Fruit fly (Drosophila melanogaster) Kc167 (cell line): Measurements from ENCODE around the gene CG15014.

Experiments used
- Myc ChIP-seq: fragments of >200 bp; optimal IDR thresholded peaks from 2 replicates; lab custom pipeline; 2017; ENCODE audit warnings: missing external identifiers
- Sin3A ChIP-seq: fragments of >200 bp; optimal IDR thresholded peaks from 2 replicates; lab custom pipeline; 2018; ENCODE audit warnings: missing external identifiers
- h ChIP-seq: fragments of >200 bp; optimal IDR thresholded peaks from 3 replicates; lab custom pipeline; 2018; ENCODE audit warnings: missing external identifiers
- insv ChIP-seq: fragments of >200 bp; optimal IDR thresholded peaks from 3 replicates; lab custom pipeline; 2018; ENCODE audit warnings: missing external identifiers
- psq ChIP-seq: fragments of >200 bp; optimal IDR thresholded peaks from 2 replicates; lab custom pipeline; 2017; ENCODE audit warnings: missing external identifiers
- ttk ChIP-seq: sonication (Bioruptor generic); optimal IDR thresholded peaks from 2 replicates; lab custom pipeline; 2017; ENCODE audit warnings: missing external identifiers

The CG15014 gene

DNA sequence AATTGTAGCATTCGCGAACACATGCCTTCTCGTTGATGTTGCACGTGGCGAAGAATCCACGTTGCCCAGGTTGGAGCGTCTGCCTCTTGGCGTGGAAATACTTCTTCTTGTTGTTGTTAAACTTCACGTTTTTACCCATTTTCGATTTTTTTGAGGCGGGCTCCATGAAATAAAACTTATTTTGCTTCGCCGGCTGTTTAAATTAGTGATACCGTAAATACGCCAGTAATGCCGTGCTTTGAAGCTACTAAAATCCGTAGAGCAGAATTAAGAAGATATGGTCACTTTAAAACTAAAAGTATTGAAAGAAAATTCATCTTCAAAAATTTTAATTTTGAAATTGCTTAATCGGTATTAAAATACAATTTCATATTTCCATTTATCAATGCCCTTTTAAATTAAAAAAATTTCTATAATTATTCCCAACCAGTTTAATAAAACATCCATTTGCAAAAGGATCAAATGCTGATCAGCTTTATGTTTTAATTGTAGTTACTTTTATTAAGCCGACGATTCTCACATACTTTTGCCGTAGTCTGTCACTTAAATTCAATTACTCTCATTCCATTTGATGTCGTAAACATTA, at the start of gene CG15014:
TSS of gene CG15014 (minus strand) at position 228 of the 586 bp plus-strand sequence.
- TF ChIP-seq ttk (lab: Kevin White, UChicago) (no peak), h (lab: Kevin White, UChicago) (no peak), insv (lab: Kevin White, UChicago) (no peak), Sin3A (lab: Kevin White, UChicago) (no peak), psq (lab: Kevin White, UChicago) (no peak), Myc (lab: Kevin White, UChicago) (no peak)

dm6 chr3L:4367339-4367738, 45.3 kb upstream of the CG15014 start, which contains the start of gene CG11342:
Gene CG11342 (minus strand): TSS chr3L:4367458.
- TF ChIP-seq Sin3A (lab: Kevin White, UChicago), result no peak
- no peak for TF ChIP-seq Myc (lab: Kevin White, UChicago)
- no peak for TF ChIP-seq ttk (lab: Kevin White, UChicago)
- TF ChIP-seq psq (lab: Kevin White, UChicago), result no peak
- no peak for TF ChIP-seq insv (lab: Kevin White, UChicago)
- TF ChIP-seq h (lab: Kevin White, UChicago), result no peak

DNA sequence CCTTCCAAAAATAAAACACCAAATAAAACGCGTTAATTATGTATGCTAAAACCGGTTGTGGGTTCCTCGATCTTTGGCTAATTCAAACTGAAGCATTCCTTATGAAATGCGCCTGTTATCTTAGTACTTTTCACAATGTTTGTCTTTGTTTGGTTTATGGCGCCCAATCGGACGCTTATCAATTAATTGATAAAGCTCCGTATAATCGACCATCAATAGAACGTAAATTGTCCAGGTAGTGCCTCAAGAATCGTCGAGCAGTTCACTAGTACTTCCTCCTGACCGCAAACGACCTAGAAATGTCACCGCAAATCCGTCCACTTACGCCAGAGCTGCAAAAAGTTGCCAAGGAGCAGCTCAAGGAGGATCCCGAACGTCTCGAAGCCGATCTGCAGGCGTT, 43.1 kb upstream of the CG15014 start, which contains the start of gene CG33514:
TSS of gene CG33514 (plus strand) at position 238 of the 400 bp plus-strand sequence.
- no peak for TF ChIP-seq insv (lab: Kevin White, UChicago)
- no peak for TF ChIP-seq ttk (lab: Kevin White, UChicago)
- TF ChIP-seq Sin3A (lab: Kevin White, UChicago), result no peak
- TF ChIP-seq psq (lab: Kevin White, UChicago), result no peak
- no peak for TF ChIP-seq Myc (lab: Kevin White, UChicago)
- TF ChIP-seq h (lab: Kevin White, UChicago), result no peak

dm6 chr3L:4363887-4364794, 42.1 kb upstream of the CG15014 start, which contains the start of the genes Cip4 and mRpS6:
Gene Cip4 (minus strand): TSS chr3L:4364102.
Gene mRpS6 (plus strand): TSS chr3L:4364550.
- TF ChIP-seq h (lab: Kevin White, UChicago) (no peak), Sin3A (lab: Kevin White, UChicago) (no peak)

DNA sequence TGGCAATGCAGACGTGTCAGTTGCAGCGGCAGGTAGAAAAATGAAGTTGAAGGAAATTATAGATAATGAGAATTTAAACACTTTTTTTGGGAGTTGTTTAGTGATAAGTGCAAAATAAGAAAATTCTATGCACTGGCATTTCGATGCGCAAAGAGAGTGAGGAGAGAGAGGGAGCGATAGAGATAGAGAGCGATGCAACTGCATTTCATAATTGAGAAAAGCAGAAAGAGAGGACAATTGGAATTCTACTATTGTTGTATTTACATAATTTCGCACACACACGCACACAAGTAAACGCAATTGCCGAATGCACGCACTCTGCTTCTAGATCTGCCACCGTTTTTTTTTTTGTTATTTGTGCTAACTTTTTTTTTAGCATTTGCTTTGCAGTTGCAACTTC, 41.4 kb upstream of the CG15014 start:
- TF ChIP-seq psq (lab: Kevin White, UChicago) (no peak), Sin3A (lab: Kevin White, UChicago) (no peak), ttk (lab: Kevin White, UChicago) (no peak), Myc (lab: Kevin White, UChicago) (no peak), insv (lab: Kevin White, UChicago) (no peak), h (lab: Kevin White, UChicago) (no peak)

dm6 chr3L:4362937-4363336, 40.9 kb upstream of the CG15014 start:
- no peak for TF ChIP-seq Myc (lab: Kevin White, UChicago)
- no peak for TF ChIP-seq h (lab: Kevin White, UChicago)
- no peak for TF ChIP-seq insv (lab: Kevin White, UChicago)
- TF ChIP-seq Sin3A (lab: Kevin White, UChicago), result no peak
- no peak for TF ChIP-seq ttk (lab: Kevin White, UChicago)
- TF ChIP-seq psq (lab: Kevin White, UChicago), result no peak

DNA sequence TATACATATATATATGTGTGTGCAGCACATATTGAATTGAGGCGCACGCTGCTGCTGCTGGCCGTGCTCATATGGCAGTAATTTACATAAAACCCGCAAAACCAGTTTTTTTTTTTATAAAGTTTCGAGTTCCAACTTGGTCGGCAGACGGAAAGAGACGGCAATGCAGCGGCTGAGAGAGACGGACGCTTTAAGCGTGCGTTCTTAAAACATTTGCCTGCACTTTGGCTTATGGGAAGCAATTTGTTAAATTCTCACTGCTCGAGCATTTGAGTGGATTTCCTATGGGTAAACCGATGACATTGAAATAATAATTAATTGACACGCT, 38.3 kb upstream of the CG15014 start:
- TF ChIP-seq h (lab: Kevin White, UChicago), result no peak
- no peak for TF ChIP-seq ttk (lab: Kevin White, UChicago)
- no peak for TF ChIP-seq insv (lab: Kevin White, UChicago)
- no peak for TF ChIP-seq Myc (lab: Kevin White, UChicago)
- TF ChIP-seq psq (lab: Kevin White, UChicago), result no peak
- no peak for TF ChIP-seq Sin3A (lab: Kevin White, UChicago)

dm6 chr3L:4359688-4360375, 37.8 kb upstream of the CG15014 start:
- TF ChIP-seq Myc (lab: Kevin White, UChicago) (no peak), insv (lab: Kevin White, UChicago) (no peak), psq (lab: Kevin White, UChicago) (no peak), ttk (lab: Kevin White, UChicago) (no peak), Sin3A (lab: Kevin White, UChicago) (no peak), h (lab: Kevin White, UChicago) (no peak)

- TF ChIP-seq ttk (lab: Kevin White, UChicago), result no peak
- TF ChIP-seq h (lab: Kevin White, UChicago), result no peak
- no peak for TF ChIP-seq Sin3A (lab: Kevin White, UChicago)
- no peak for TF ChIP-seq Myc (lab: Kevin White, UChicago)
- TF ChIP-seq insv (lab: Kevin White, UChicago), result no peak
- no peak for TF ChIP-seq psq (lab: Kevin White, UChicago)
Observed at dm6 chr3L:4357705-4358131, 35.7 kb upstream of the CG15014 start.

- TF ChIP-seq psq (lab: Kevin White, UChicago) (no peak), ttk (lab: Kevin White, UChicago) (no peak), h (lab: Kevin White, UChicago) (no peak), Sin3A (lab: Kevin White, UChicago) (no peak), Myc (lab: Kevin White, UChicago) (no peak), insv (lab: Kevin White, UChicago) (no peak)
Observed at dm6 chr3L:4356986-4357385, 34.9 kb upstream of the CG15014 start.
